Worm (Caenorhabditis elegans) whole organism, young adult: Measurements from ENCODE around the gene lex-1.

Source experiments
- B0035.1 ChIP-seq: sonication (generic microtip); optimal IDR thresholded peaks from 2 replicates; lab custom pipeline; 2016; ENCODE audit warnings: missing genetic modification characterization, mild to moderate bottlenecking, missing compliant biosample characterization, missing genotype, missing genetic modification reagents
- C17E4.6 ChIP-seq: fragments of 200-800 bp; sonication (Bioruptor generic); IDR thresholded peaks from 2 replicates; pipeline ENCODE4 v1.3.6; 2022; ENCODE audit warnings: missing genetic modification reagents, missing genetic modification characterization, missing compliant biosample characterization
- K12H6.12 ChIP-seq: fragments of 200-800 bp; sonication (Bioruptor generic); optimal IDR thresholded peaks from 2 replicates; lab custom pipeline; 2018; ENCODE audit warnings: mild to moderate bottlenecking, missing genetic modification characterization, missing compliant biosample characterization
- Y53F4B.3 ChIP-seq: fragments of 200-800 bp; sonication (Bioruptor generic); IDR thresholded peaks from 2 replicates; pipeline ENCODE4 v1.3.6; 2022; ENCODE audit warnings: missing genetic modification reagents, missing genetic modification characterization, missing compliant biosample characterization
- cebp-1 ChIP-seq, 2 experiments: fragments of 200-800 bp in 1 of 2; sonication (Bioruptor generic) in 1 of 2; sonication (generic microtip) in 1 of 2; IDR thresholded peaks in 1 of 2; optimal IDR thresholded peaks in 1 of 2; 2 replicates each; pipeline versions ENCODE4 v1.3.6 to Lab custom; 2017 to 2022; ENCODE audit warnings: missing compliant biosample characterization in 2 of 2, missing genetic modification characterization in 2 of 2, mild to moderate bottlenecking in 1 of 2, missing genetic modification reagents in 1 of 2, moderate library complexity in 1 of 2
- cebp-2 ChIP-seq: fragments of 200-800 bp; sonication (Bioruptor generic); IDR thresholded peaks from 2 replicates; pipeline ENCODE4 v1.3.6; 2022; ENCODE audit warnings: missing genetic modification characterization, missing compliant biosample characterization
- ceh-27 ChIP-seq: fragments of 200-800 bp; sonication (Bioruptor generic); optimal IDR thresholded peaks from 2 replicates; lab custom pipeline; 2018; ENCODE audit warnings: mild to moderate bottlenecking, missing genetic modification characterization, moderate library complexity, missing compliant biosample characterization
- chd-7 ChIP-seq: sonication (generic microtip); optimal IDR thresholded peaks from 2 replicates; lab custom pipeline; 2016; ENCODE audit warnings: mild to moderate bottlenecking, missing genetic modification characterization, moderate library complexity, missing compliant biosample characterization
- dpff-1 ChIP-seq: sonication (generic microtip); optimal IDR thresholded peaks from 2 replicates; lab custom pipeline; 2017; ENCODE audit warnings: mild to moderate bottlenecking, missing genetic modification characterization, missing compliant biosample characterization
- let-526 ChIP-seq: fragments of 200-800 bp; sonication (Bioruptor generic); IDR thresholded peaks from 2 replicates; pipeline ENCODE4 v1.3.6; 2022; ENCODE audit warnings: missing genetic modification reagents, missing genetic modification characterization, missing compliant biosample characterization
- lin-40 ChIP-seq: sonication (generic microtip); optimal IDR thresholded peaks from 2 replicates; lab custom pipeline; 2016; ENCODE audit warnings: missing genetic modification characterization, mild to moderate bottlenecking, missing compliant biosample characterization, missing genotype, missing genetic modification reagents
- lin-54 ChIP-seq: fragments of 200-800 bp; sonication (Bioruptor generic); optimal IDR thresholded peaks from 2 replicates; lab custom pipeline; 2018; ENCODE audit warnings: mild to moderate bottlenecking, missing genetic modification characterization, missing compliant biosample characterization
- rpc-1 ChIP-seq, 2 experiments: fragments of 150-350 bp in 1 of 2; sonication (generic microtip) in 1 of 2; optimal IDR thresholded peaks; 2 replicates each; lab custom pipeline; 2014 to 2018; ENCODE audit warnings: missing biosample characterization in 1 of 2, missing genetic modification characterization in 1 of 2, missing genetic modification reagents in 1 of 2, missing genotype in 1 of 2
- snpc-1.1 ChIP-seq: sonication (generic microtip); optimal IDR thresholded peaks from 2 replicates; lab custom pipeline; 2017; ENCODE audit warnings: missing genetic modification characterization, mild to moderate bottlenecking, missing compliant biosample characterization, antibody characterized with exemption, moderate library complexity, missing genotype, missing genetic modification reagents; ENCODE audit not compliant: insufficient read depth
- snpc-1.3 ChIP-seq: sonication (generic microtip); optimal IDR thresholded peaks from 2 replicates; lab custom pipeline; 2017; ENCODE audit warnings: missing genetic modification characterization, mild to moderate bottlenecking, missing compliant biosample characterization, antibody characterized with exemption, moderate library complexity, missing genotype, missing genetic modification reagents; ENCODE audit not compliant: insufficient read depth
- snpc-4 ChIP-seq, 5 experiments: fragments of 150-350 bp in 1 of 5; sonication (generic microtip) in 4 of 5; optimal IDR thresholded peaks; 2 replicates each; lab custom pipeline; 2014 to 2018; ENCODE audit warnings: missing genetic modification characterization in 5 of 5, missing biosample characterization in 3 of 5, antibody characterized with exemption in 2 of 5, mild to moderate bottlenecking in 2 of 5, missing compliant biosample characterization in 2 of 5, missing genotype in 2 of 5, moderate library complexity in 2 of 5, missing genetic modification reagents in 1 of 5
- unc-62 ChIP-seq: fragments of 150-350 bp; optimal IDR thresholded peaks from 2 replicates; lab custom pipeline; 2014; ENCODE audit warnings: missing biosample characterization, missing genetic modification reagents, missing genetic modification characterization

The lex-1 gene

ce11 chrIV:12131308-12132072 is 52.2 kb downstream of the lex-1 start:
- no peak for TF ChIP-seq unc-62 (GFP tag; lab: Kevin White, UChicago)
- no peak for TF ChIP-seq C17E4.6
- no peak for TF ChIP-seq snpc-1.3 (tag; lab: Kevin White, UChicago)
- peak; percentile 45 for TF ChIP-seq snpc-1.1
- TF ChIP-seq chd-7, result no peak
- no peak for TF ChIP-seq Y53F4B.3 (GFP tag; lab: Robert Waterston, UW)
- no peak for TF ChIP-seq B0035.1 (tag; lab: Kevin White, UChicago)
- TF ChIP-seq snpc-4 (GFP tag; optimal IDR thresholded peaks at IDR 0.05; lab: Kevin White, UChicago), result peak; percentile 19
- peak in 2 of 4 experiments; percentile 44 to 69 for TF ChIP-seq snpc-4 (tag; optimal IDR thresholded peaks at IDR 0.05; lab: Kevin White, UChicago)
- TF ChIP-seq lin-40, result no peak
- TF ChIP-seq, all 124 proteins: peak for 2

ce11 chrIV:12133776-12134175 is 54.5 kb downstream of the lex-1 start:
- TF ChIP-seq rpc-1 (optimal IDR thresholded peaks at IDR 0.05; lab: Kevin White, UChicago) (no peak), rpc-1 (tag; optimal IDR thresholded peaks at IDR 0.05; lab: Kevin White, UChicago) (no peak), let-526 (GFP tag; lab: Robert Waterston, UW) (no peak), cebp-1 (GFP tag; IDR thresholded peaks at IDR 0.05; lab: Robert Waterston, UW) (no peak), cebp-1 (tag; optimal IDR thresholded peaks at IDR 0.05; lab: Kevin White, UChicago) (no peak), lin-54 (no peak), dpff-1 (tag; lab: Kevin White, UChicago) (no peak), ceh-27 (GFP tag; lab: Kevin White, UChicago) (no peak), K12H6.12 (tag; lab: Kevin White, UChicago) (no peak), cebp-2 (GFP tag; lab: Robert Waterston, UW) (no peak)
